Worm (Caenorhabditis elegans): ENCODE measurements around the gene F45E4.5.
A peak's percentile ranks its signal among the peaks of the same experiment; 100 is the strongest.

DNA sequence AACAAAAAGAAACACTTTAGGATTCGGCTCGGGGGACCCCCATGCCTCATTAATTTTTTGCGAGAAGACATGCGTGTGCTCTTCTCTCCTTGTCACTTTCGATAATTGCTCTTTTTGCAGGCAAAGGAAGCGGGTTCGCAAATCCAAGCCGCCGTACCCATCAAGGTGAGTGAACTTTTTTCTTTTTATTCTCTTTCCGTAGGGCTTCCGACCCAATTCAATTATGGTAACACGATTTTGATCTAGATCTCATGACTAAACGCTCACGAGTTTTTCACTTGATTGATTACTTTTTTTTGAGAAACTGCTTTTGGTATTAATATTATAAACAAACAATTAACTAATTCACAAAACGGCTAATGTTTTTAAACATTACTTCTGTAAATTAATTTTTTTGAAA lies 16.3 kb downstream of the F45E4.5 start:
- TF ChIP-seq elt-3 (tag; optimal IDR thresholded peaks at IDR 0.05) = no peak
- no peak for TF ChIP-seq blmp-1 (tag; optimal IDR thresholded peaks at IDR 0.05)
- no peak for TF ChIP-seq ztf-11 (tag; optimal IDR thresholded peaks at IDR 0.05)
- TF ChIP-seq pha-4 (tag; optimal IDR thresholded peaks at IDR 0.05) = no peak
- TF ChIP-seq ces-1 (GFP tag; optimal IDR thresholded peaks at IDR 0.05) = peak; percentile 85
- no peak for TF ChIP-seq lin-13 (tag; optimal IDR thresholded peaks at IDR 0.05)
- TF ChIP-seq nhr-2 (tag; optimal IDR thresholded peaks at IDR 0.05) = no peak
